Worm (Caenorhabditis elegans) whole organism, mixed stage, embryonic: ENCODE results near the gene T27A8.2.
A peak's percentile ranks its signal among the peaks of the same experiment; 100 is the strongest.

Experiments used
- M03D4.4 ChIP-seq: sonication (generic microtip); optimal IDR thresholded peaks from 2 replicates; lab custom pipeline; 2017; ENCODE audit warnings: mild to moderate bottlenecking, missing genetic modification characterization, missing compliant biosample characterization
- drap-1 ChIP-seq: fragments of 200-800 bp; sonication (Bioruptor generic); optimal IDR thresholded peaks from 3 replicates; lab custom pipeline; 2018; ENCODE audit warnings: mild to moderate bottlenecking, missing genetic modification characterization, missing compliant biosample characterization
- flh-1 ChIP-seq: fragments of 200-800 bp; sonication (Bioruptor generic); optimal IDR thresholded peaks from 2 replicates; lab custom pipeline; 2018; ENCODE audit warnings: mild to moderate bottlenecking, missing genetic modification characterization, moderate library complexity, missing compliant biosample characterization
- ham-2 ChIP-seq: fragments of 200-800 bp; sonication (Bioruptor generic); optimal IDR thresholded peaks from 2 replicates; lab custom pipeline; 2018; ENCODE audit warnings: mild to moderate bottlenecking, missing genetic modification characterization, missing compliant biosample characterization
- lin-32 ChIP-seq: fragments of 200-800 bp; sonication (Bioruptor generic); optimal IDR thresholded peaks from 2 replicates; lab custom pipeline; 2018; ENCODE audit warnings: mild to moderate bottlenecking, missing genetic modification characterization, missing compliant biosample characterization
- nhr-12 ChIP-seq: fragments of 150-350 bp; optimal IDR thresholded peaks from 2 replicates; lab custom pipeline; 2014; ENCODE audit warnings: missing biosample characterization, missing genetic modification characterization
- nhr-28 ChIP-seq: fragments of 150-350 bp; optimal IDR thresholded peaks from 2 replicates; lab custom pipeline; 2014; ENCODE audit warnings: missing biosample characterization, missing genetic modification characterization
- nhr-76 ChIP-seq: sonication (generic microtip); optimal IDR thresholded peaks from 2 replicates; lab custom pipeline; 2017; ENCODE audit warnings: missing biosample characterization, missing genetic modification characterization
- pha-4 ChIP-seq: fragments of 150-350 bp; optimal IDR thresholded peaks from 2 replicates; lab custom pipeline; 2018; ENCODE audit warnings: missing biosample characterization, missing genetic modification reagents, missing genetic modification characterization
- unc-120 ChIP-seq: sonication (generic microtip); optimal IDR thresholded peaks from 2 replicates; lab custom pipeline; 2017; ENCODE audit warnings: missing genetic modification characterization, missing compliant biosample characterization; ENCODE audit not compliant: poor library complexity, severe bottlenecking
- zip-8 ChIP-seq: fragments of 150-350 bp; optimal IDR thresholded peaks from 2 replicates; lab custom pipeline; 2014; ENCODE audit warnings: missing biosample characterization, missing genetic modification characterization

T27A8.2 gene

ce11 chrX:16028980-16029379, 29.8 kb downstream of the T27A8.2 start:
- TF ChIP-seq lin-32 (GFP tag; lab: Kevin White, UChicago): no peak
- TF ChIP-seq ham-2: peak; percentile 61
- TF ChIP-seq pha-4 (tag; lab: Kevin White, UChicago): no peak
- TF ChIP-seq, all 35 proteins: peak for 1

ce11 chrX:16024558-16024957, 34.2 kb downstream of the T27A8.2 start:
- TF ChIP-seq unc-120 (peak; percentile 35), drap-1 (GFP tag; lab: Kevin White, UChicago) (no peak)

- TF ChIP-seq nhr-76 (tag; lab: Kevin White, UChicago) (no peak), nhr-12 (tag; lab: Kevin White, UChicago) (no peak), pha-4 (tag; lab: Kevin White, UChicago) (no peak), flh-1 (GFP tag; lab: Kevin White, UChicago) (no peak), zip-8 (tag; lab: Kevin White, UChicago) (no peak), M03D4.4 (tag; lab: Kevin White, UChicago) (no peak), unc-120 (no peak), nhr-28 (tag; lab: Kevin White, UChicago) (no peak)
Measured at ce11 chrX:16016796-16017195, 41.9 kb downstream of the T27A8.2 start, which contains the start of the genes VB0395L.1 and nhx-1. TSS of gene VB0395L.1 (minus strand) at chrX:16016981. TSS of gene nhx-1 (plus strand) at chrX:16017121.
